Worm (Caenorhabditis elegans) whole organism, dauer: Measurements from ENCODE around the gene old-2.

Experiments
- unc-62 ChIP-seq: sonication (generic microtip); optimal IDR thresholded peaks from 2 replicates; lab custom pipeline; 2017; ENCODE audit warnings: missing biosample characterization, missing genetic modification reagents, missing genetic modification characterization

Gene old-2

DNA sequence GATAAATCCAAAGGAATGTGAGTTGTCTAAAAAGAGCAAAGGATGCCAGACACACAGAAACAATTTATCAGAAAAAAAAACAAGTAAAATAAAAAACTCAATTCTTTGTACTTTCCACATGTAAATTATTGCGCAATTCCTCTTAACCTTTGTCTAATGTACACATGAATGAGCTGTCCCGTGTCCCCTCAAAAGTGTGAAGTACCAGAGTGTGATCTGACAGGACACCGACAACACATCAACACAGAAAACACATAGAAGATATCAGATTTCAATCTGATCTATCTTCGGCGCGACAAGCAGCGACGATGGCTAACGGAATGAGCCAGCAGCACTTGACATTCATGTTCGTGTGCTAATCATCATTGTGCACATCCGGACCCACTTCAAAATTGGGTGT, 20.9 kb downstream of the old-2 start:
- no peak for TF ChIP-seq unc-62 (GFP tag; lab: Kevin White, UChicago)

DNA sequence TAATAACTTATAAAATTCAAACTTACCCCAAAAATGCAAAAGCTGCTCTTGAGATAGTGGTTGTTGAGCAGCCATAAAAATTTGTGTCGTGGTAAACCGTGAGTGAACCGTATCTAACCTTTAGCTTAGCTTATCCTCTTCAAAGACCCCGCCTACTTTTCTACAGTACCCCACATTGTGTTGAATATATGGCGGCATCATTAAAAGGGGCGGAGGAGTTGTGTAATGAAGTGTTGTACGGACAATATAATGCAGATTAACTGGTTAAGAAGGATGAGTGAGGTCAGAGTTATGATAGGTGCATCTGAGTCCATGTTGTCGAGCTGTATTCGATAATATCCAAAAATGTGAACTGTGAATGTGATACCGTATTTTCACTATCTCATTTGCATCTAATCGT, 21.5 kb downstream of the old-2 start, which contains the start of gene eyg-1:
Gene eyg-1, minus strand, starts transcription at position 101 of the 400 bp plus-strand sequence.
- TF ChIP-seq unc-62 (GFP tag; lab: Kevin White, UChicago): no peak

DNA sequence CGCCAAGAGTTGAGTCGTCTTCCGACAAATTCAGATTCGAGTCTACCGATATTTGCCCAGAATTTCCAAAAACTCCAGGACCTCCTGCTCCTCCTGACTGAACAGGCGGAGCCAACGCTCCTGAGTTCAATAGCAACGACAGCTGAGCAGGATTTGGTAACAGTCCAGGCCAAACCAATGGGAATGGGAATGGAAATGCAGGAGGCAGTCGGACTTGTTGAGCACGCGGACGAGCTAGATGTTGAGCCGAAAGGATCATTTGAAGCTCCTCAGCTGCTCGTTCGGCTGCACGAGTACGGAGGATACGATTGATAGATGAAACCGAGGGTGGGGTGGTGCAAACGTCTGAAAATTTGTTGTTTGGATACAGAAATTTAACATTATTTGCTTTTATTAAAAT, 22.5 kb downstream of the old-2 start:
- TF ChIP-seq unc-62 (GFP tag; lab: Kevin White, UChicago): no peak

DNA sequence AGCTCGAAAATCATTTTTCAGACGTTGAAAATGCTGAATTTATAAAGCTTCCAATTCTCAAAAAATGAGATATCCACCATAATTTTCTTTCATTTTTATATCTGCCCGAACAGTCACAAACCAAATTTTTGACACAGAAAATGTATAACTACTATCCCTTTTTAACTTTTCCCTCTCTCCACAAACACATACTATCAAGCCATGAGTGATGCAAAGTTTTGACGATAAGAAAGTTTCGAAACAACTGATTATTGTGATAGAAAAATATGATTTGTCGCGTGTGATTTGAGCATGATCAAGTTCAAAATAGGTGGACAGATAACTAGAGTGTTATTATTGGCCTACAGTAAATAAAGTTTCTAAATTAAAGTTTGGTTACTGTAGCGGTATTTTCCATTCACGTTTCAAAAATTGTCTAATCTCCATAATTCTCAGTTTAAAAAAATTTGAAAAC, 41.9 kb downstream of the old-2 start, which contains the start of gene cyp-13A8:
Gene cyp-13A8, minus strand, starts transcription at position 51 of the 454 bp plus-strand sequence.
- no peak for TF ChIP-seq unc-62 (GFP tag; lab: Kevin White, UChicago)

- no peak for TF ChIP-seq unc-62 (GFP tag; lab: Kevin White, UChicago)
Measured at ce11 chrII:9803320-9803719, 46.1 kb downstream of the old-2 start, which contains the start of gene cyp-13A7. TSS of gene cyp-13A7 (plus strand) at chrII:9803620.

ce11 chrII:9802642-9803041, 46.8 kb downstream of the old-2 start, which contains the start of gene cyp-13A6:
TSS of gene cyp-13A6 (minus strand) at chrII:9802821.
- no peak for TF ChIP-seq unc-62 (GFP tag; lab: Kevin White, UChicago)

- no peak for TF ChIP-seq unc-62 (GFP tag; lab: Kevin White, UChicago)
Measured at ce11 chrII:9800251-9800650, 49.1 kb downstream of the old-2 start, which contains the start of gene cyp-13A5. TSS of gene cyp-13A5 (minus strand) at chrII:9800362.

DNA sequence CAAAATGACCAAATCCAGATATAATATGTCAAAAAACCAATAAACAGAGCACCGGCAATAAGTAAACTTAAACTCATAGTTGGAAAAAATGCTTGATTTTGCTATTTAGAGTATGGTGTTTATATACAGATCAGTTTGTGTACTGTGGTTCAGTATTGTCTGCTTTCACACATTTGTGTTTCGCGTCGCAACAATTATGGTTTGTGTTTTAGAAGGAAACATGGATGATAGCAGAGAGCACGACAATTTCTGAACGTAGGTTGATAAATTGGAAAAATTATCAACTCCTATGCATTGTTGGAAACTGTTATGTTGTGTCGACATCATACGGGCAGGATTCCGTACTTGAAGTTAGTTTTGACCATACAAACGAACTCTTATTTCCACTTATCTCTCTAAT, 51.7 kb downstream of the old-2 start, which contains the start of gene cyp-13A4:
Gene cyp-13A4, minus strand, starts transcription at position 77 of the 400 bp plus-strand sequence.
- TF ChIP-seq unc-62 (GFP tag; lab: Kevin White, UChicago): no peak
